Worm (Caenorhabditis elegans) whole organism, early embryonic: ENCODE measurements around the gene ttr-38.

Source experiments
- B0310.2 ChIP-seq: sonication (generic microtip); optimal IDR thresholded peaks from 2 replicates; lab custom pipeline; 2016; ENCODE audit warnings: mild to moderate bottlenecking, missing genetic modification characterization, missing compliant biosample characterization
- aly-1 ChIP-seq: sonication (generic microtip); optimal IDR thresholded peaks from 2 replicates; lab custom pipeline; 2016; ENCODE audit warnings: missing genetic modification characterization, missing compliant biosample characterization
- flt-1 ChIP-seq: fragments of 200-800 bp; sonication (Bioruptor generic); IDR thresholded peaks from 2 replicates; pipeline ENCODE4 v1.3.6; 2022; ENCODE audit warnings: missing genetic modification characterization, missing compliant biosample characterization

DNA sequence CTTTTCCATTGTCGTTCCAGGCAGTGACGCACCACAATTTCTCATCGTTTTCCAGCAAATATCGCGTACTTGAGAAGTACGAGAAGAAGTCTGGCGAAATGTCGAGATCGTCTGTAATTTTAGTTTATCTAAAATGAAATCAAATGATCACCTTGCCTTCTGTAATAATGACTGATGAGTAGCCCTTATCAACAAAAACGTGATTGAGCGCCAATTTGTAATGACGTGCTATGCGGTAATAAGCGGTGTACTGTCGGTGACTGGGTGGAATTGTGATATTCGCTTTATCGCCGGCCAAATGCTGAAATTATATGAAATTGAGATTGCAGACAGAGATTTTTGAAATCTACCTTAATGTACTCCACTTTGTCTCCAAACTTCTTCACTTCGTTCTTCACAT lies 18.8 kb downstream of the ttr-38 start:
- no peak for TF ChIP-seq flt-1 (GFP tag; lab: Robert Waterston, UW)
- TF ChIP-seq B0310.2 (tag; lab: Kevin White, UChicago): no peak
- TF ChIP-seq aly-1: no peak
